Worm (Caenorhabditis elegans): ENCODE measurements around the gene Y41C4A.18.

DNA sequence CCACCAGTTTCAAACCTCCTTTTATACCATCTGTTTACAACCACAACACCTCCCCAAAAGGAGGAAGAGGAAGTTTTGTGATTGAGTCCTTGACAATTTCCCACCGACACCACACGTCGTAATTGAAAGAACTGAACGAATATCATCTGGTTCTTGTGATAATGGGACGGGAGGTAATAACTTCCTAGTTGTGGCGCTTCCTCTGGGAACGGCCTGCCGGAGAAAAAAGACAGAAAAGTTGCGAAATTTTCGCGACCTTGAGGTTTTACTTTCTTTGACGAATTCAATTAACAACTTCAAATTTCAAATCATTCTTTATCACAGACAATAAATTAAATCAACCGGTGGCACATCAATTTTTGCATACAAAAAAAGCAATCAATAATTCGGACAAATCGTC is 23.7 kb upstream of the Y41C4A.18 start, which contains the start of gene col-96:
- no peak for TF ChIP-seq him-1 (tag; optimal IDR thresholded peaks at IDR 0.05)
- TF ChIP-seq W03F9.2 (tag; optimal IDR thresholded peaks at IDR 0.05), result no peak
- TF ChIP-seq dao-5 (tag; optimal IDR thresholded peaks at IDR 0.05), result no peak
